Worm (Caenorhabditis elegans) whole organism, late embryonic: ENCODE data around the gene clec-243.

Source experiments
- C38D4.7 ChIP-seq: fragments of 200-800 bp; sonication (Bioruptor generic); optimal IDR thresholded peaks from 2 replicates; lab custom pipeline; 2018; ENCODE audit warnings: mild to moderate bottlenecking, missing genetic modification characterization, moderate library complexity, missing compliant biosample characterization
- ahr-1 ChIP-seq: sonication (generic microtip); optimal IDR thresholded peaks from 2 replicates; lab custom pipeline; 2016; ENCODE audit warnings: missing genetic modification characterization, missing compliant biosample characterization
- ama-1 ChIP-seq: fragments of 150-350 bp; optimal IDR thresholded peaks from 2 replicates; lab custom pipeline; 2014
- ceh-14 ChIP-seq: sonication (generic microtip); optimal IDR thresholded peaks from 2 replicates; lab custom pipeline; 2016; ENCODE audit warnings: missing genotype, missing genetic modification characterization, missing compliant biosample characterization
- ceh-19 ChIP-seq: fragments of 200-800 bp; sonication (Bioruptor generic); optimal IDR thresholded peaks from 2 replicates; lab custom pipeline; 2018; ENCODE audit warnings: mild to moderate bottlenecking, missing genetic modification characterization, missing compliant biosample characterization
- ceh-2 ChIP-seq: sonication (generic microtip); optimal IDR thresholded peaks from 2 replicates; lab custom pipeline; 2016; ENCODE audit warnings: missing genotype, missing genetic modification characterization, missing compliant biosample characterization
- ceh-34 ChIP-seq: sonication (generic microtip); optimal IDR thresholded peaks from 2 replicates; lab custom pipeline; 2016; ENCODE audit warnings: mild to moderate bottlenecking, missing genetic modification characterization, missing compliant biosample characterization
- ceh-45 ChIP-seq: fragments of 200-800 bp; sonication (Bioruptor generic); IDR thresholded peaks from 2 replicates; pipeline ENCODE4 v1.3.6; 2022; ENCODE audit warnings: missing genetic modification reagents, missing genetic modification characterization, missing compliant biosample characterization
- ceh-6 ChIP-seq: fragments of 200-800 bp; sonication (Bioruptor generic); optimal IDR thresholded peaks from 2 replicates; lab custom pipeline; 2018; ENCODE audit warnings: mild to moderate bottlenecking, missing genetic modification characterization, missing compliant biosample characterization
- ceh-9 ChIP-seq: sonication (generic microtip); optimal IDR thresholded peaks from 2 replicates; lab custom pipeline; 2016; ENCODE audit warnings: mild to moderate bottlenecking, missing genetic modification characterization, inconsistent platforms, missing compliant biosample characterization
- ets-4 ChIP-seq: sonication (generic microtip); optimal IDR thresholded peaks from 2 replicates; lab custom pipeline; 2016; ENCODE audit warnings: missing genetic modification characterization, missing compliant biosample characterization
- eyg-1 ChIP-seq: sonication (generic microtip); optimal IDR thresholded peaks from 2 replicates; lab custom pipeline; 2016; ENCODE audit warnings: missing genotype, missing genetic modification characterization, missing compliant biosample characterization
- fax-1 ChIP-seq: sonication (generic microtip); optimal IDR thresholded peaks from 2 replicates; lab custom pipeline; 2016; ENCODE audit warnings: missing genotype, missing genetic modification characterization, missing compliant biosample characterization
- fkh-6 ChIP-seq: sonication (generic microtip); optimal IDR thresholded peaks from 2 replicates; lab custom pipeline; 2016; ENCODE audit warnings: missing genetic modification characterization, missing compliant biosample characterization
- hlh-13 ChIP-seq: fragments of 200-800 bp; sonication (Bioruptor generic); optimal IDR thresholded peaks from 2 replicates; lab custom pipeline; 2018; ENCODE audit warnings: mild to moderate bottlenecking, missing genetic modification characterization, missing compliant biosample characterization
- hlh-15 ChIP-seq: sonication (generic microtip); optimal IDR thresholded peaks from 2 replicates; lab custom pipeline; 2016; ENCODE audit warnings: missing genetic modification characterization, missing compliant biosample characterization
- hlh-6 ChIP-seq: sonication (generic microtip); optimal IDR thresholded peaks from 2 replicates; lab custom pipeline; 2016; ENCODE audit warnings: missing genotype, missing genetic modification characterization, missing compliant biosample characterization
- hlh-8 ChIP-seq: sonication (generic microtip); optimal IDR thresholded peaks from 2 replicates; lab custom pipeline; 2016; ENCODE audit warnings: missing genotype, missing genetic modification characterization, missing compliant biosample characterization
- lim-6 ChIP-seq: sonication (generic microtip); optimal IDR thresholded peaks from 2 replicates; lab custom pipeline; 2016; ENCODE audit warnings: missing genetic modification characterization, missing compliant biosample characterization
- lin-11 ChIP-seq: fragments of 200-800 bp; sonication (Bioruptor generic); optimal IDR thresholded peaks from 2 replicates; lab custom pipeline; 2018; ENCODE audit warnings: mild to moderate bottlenecking, missing genetic modification characterization, missing compliant biosample characterization
- mec-3 ChIP-seq: sonication (generic microtip); optimal IDR thresholded peaks from 2 replicates; lab custom pipeline; 2016; ENCODE audit warnings: borderline replicate concordance, missing genetic modification characterization, missing compliant biosample characterization
- nhr-11 ChIP-seq: fragments of 150-350 bp; optimal IDR thresholded peaks from 2 replicates; lab custom pipeline; 2014; ENCODE audit warnings: missing biosample characterization, missing genetic modification characterization
- npax-4 ChIP-seq: sonication (generic microtip); optimal IDR thresholded peaks from 2 replicates; lab custom pipeline; 2016; ENCODE audit warnings: missing genetic modification characterization, missing compliant biosample characterization
- pag-3 ChIP-seq: sonication (generic microtip); optimal IDR thresholded peaks from 2 replicates; lab custom pipeline; 2016; ENCODE audit warnings: missing compliant biosample characterization, missing genetic modification characterization, borderline replicate concordance
- pat-9 ChIP-seq: fragments of 200-800 bp; sonication (Bioruptor generic); optimal IDR thresholded peaks from 2 replicates; lab custom pipeline; 2018; ENCODE audit warnings: mild to moderate bottlenecking, missing genetic modification characterization, moderate library complexity, missing compliant biosample characterization
- pha-2 ChIP-seq: sonication (generic microtip); optimal IDR thresholded peaks from 2 replicates; lab custom pipeline; 2017; ENCODE audit warnings: mild to moderate bottlenecking, missing genetic modification characterization, missing compliant biosample characterization
- pqm-1 ChIP-seq: sonication (generic microtip); optimal IDR thresholded peaks from 2 replicates; lab custom pipeline; 2016; ENCODE audit warnings: missing genetic modification characterization, missing compliant biosample characterization
- syd-9 ChIP-seq: sonication (generic microtip); optimal IDR thresholded peaks from 2 replicates; lab custom pipeline; 2016; ENCODE audit warnings: mild to moderate bottlenecking, missing genetic modification characterization, moderate library complexity, missing compliant biosample characterization
- tbx-2 ChIP-seq: sonication (generic microtip); optimal IDR thresholded peaks from 2 replicates; lab custom pipeline; 2016; ENCODE audit warnings: missing genetic modification characterization, missing compliant biosample characterization
- ttx-3 ChIP-seq: sonication (generic microtip); optimal IDR thresholded peaks from 2 replicates; lab custom pipeline; 2016; ENCODE audit warnings: missing genetic modification reagents, missing genetic modification characterization, missing compliant biosample characterization
- unc-3 ChIP-seq, 2 experiments: fragments of 200-800 bp in 1 of 2; sonication (Bioruptor generic) in 1 of 2; sonication (generic microtip) in 1 of 2; conservative IDR thresholded peaks in 1 of 2; optimal IDR thresholded peaks in 1 of 2; 2 replicates each; pipeline versions ENCODE4 v1.3.6 to Lab custom; 2016 to 2022; ENCODE audit warnings: missing compliant biosample characterization in 2 of 2, missing genetic modification characterization in 2 of 2, missing genetic modification reagents in 1 of 2
- zip-5 ChIP-seq: sonication (generic microtip); optimal IDR thresholded peaks from 2 replicates; lab custom pipeline; 2016; ENCODE audit warnings: missing genetic modification characterization, missing compliant biosample characterization
- ztf-16 ChIP-seq: sonication (generic microtip); optimal IDR thresholded peaks from 2 replicates; lab custom pipeline; 2017; ENCODE audit warnings: missing genetic modification characterization, missing compliant biosample characterization

Gene clec-243

ce11 chrV:17217690-17218089 is 31.1 kb downstream of the clec-243 start, which contains the start of gene srbc-62:
TSS of gene srbc-62 (plus strand) at chrV:17217990.
- TF ChIP-seq ceh-9 (tag; lab: Kevin White, UChicago) (no peak), syd-9 (no peak), ceh-19 (GFP tag; lab: Kevin White, UChicago) (no peak), ceh-14 (tag; lab: Kevin White, UChicago) (no peak), ama-1 (lab: Kevin White, UChicago) (no peak)
- TF ChIP-seq, all 69 proteins: peak for 0

- TF ChIP-seq ahr-1 (no peak), unc-3 (GFP tag; conservative IDR thresholded peaks at IDR 0.05; lab: Robert Waterston, UW) (no peak), unc-3 (tag; optimal IDR thresholded peaks at IDR 0.05; lab: Kevin White, UChicago) (no peak), zip-5 (tag; lab: Kevin White, UChicago) (no peak), ttx-3 (tag; lab: Kevin White, UChicago) (no peak), tbx-2 (tag; lab: Kevin White, UChicago) (no peak), hlh-15 (tag; lab: Kevin White, UChicago) (no peak), npax-4 (no peak), eyg-1 (no peak), nhr-11 (tag; lab: Kevin White, UChicago) (no peak), ceh-45 (GFP tag; lab: Robert Waterston, UW) (no peak), ets-4 (tag; lab: Kevin White, UChicago) (no peak), ceh-19 (GFP tag; lab: Kevin White, UChicago) (no peak), pat-9 (tag; lab: Kevin White, UChicago) (no peak), lin-11 (tag; lab: Kevin White, UChicago) (no peak), C38D4.7 (GFP tag; lab: Kevin White, UChicago) (no peak)
- TF ChIP-seq, all 69 proteins: peak for 0
These were observed 33.2 kb downstream of the clec-243 start for ce11 chrV:17215602-17216001.

- no peak for TF ChIP-seq ceh-6 (GFP tag; lab: Kevin White, UChicago)
- no peak for TF ChIP-seq npax-4
- no peak for TF ChIP-seq pqm-1 (tag; lab: Kevin White, UChicago)
- TF ChIP-seq tbx-2 (tag; lab: Kevin White, UChicago): no peak
- TF ChIP-seq hlh-13 (GFP tag; lab: Kevin White, UChicago): no peak
- TF ChIP-seq ceh-2: no peak
- no peak for TF ChIP-seq mec-3
- TF ChIP-seq fkh-6: no peak
- TF ChIP-seq lim-6: no peak
- no peak for TF ChIP-seq fax-1 (tag; lab: Kevin White, UChicago)
- no peak for TF ChIP-seq pha-2 (tag; lab: Kevin White, UChicago)
- TF ChIP-seq unc-3 (GFP tag; conservative IDR thresholded peaks at IDR 0.05; lab: Robert Waterston, UW): no peak
- no peak for TF ChIP-seq unc-3 (tag; optimal IDR thresholded peaks at IDR 0.05; lab: Kevin White, UChicago)
- no peak for TF ChIP-seq ceh-34
- no peak for TF ChIP-seq hlh-8 (tag; lab: Kevin White, UChicago)
- TF ChIP-seq ahr-1: no peak
- TF ChIP-seq hlh-6 (tag; lab: Kevin White, UChicago): no peak
- no peak for TF ChIP-seq lin-11 (tag; lab: Kevin White, UChicago)
- TF ChIP-seq ztf-16 (tag; lab: Kevin White, UChicago): no peak
These were observed 36.1 kb downstream of the clec-243 start, which contains the start of gene srh-113 for ce11 chrV:17212743-17213142. TSS of gene srh-113 (plus strand) at chrV:17213043.

- TF ChIP-seq zip-5 (tag; lab: Kevin White, UChicago) (no peak), pag-3 (tag; lab: Kevin White, UChicago) (peak; percentile 59)
These were observed 36.7 kb downstream of the clec-243 start, which contains the start of gene srh-236 for ce11 chrV:17211989-17212731. TSS of gene srh-236 (minus strand) at chrV:17212039.
